Fruit fly (Drosophila melanogaster) whole organism, prepupa: ENCODE measurements around the gene por.

Source experiments
- CG11902 ChIP-seq: fragments of 200-800 bp; sonication (Bioruptor generic); optimal IDR thresholded peaks from 3 replicates; lab custom pipeline; 2016; ENCODE audit warnings: missing biosample characterization, missing genetic modification characterization
- CG15336 ChIP-seq: fragments of 200-800 bp; sonication (Bioruptor generic); IDR thresholded peaks from 2 replicates; pipeline ENCODE4 v1.3.6; 2022; ENCODE audit warnings: missing biosample characterization, missing genetic modification characterization
- CG31627 ChIP-seq: fragments of 200-800 bp; sonication (Bioruptor generic); optimal IDR thresholded peaks from 3 replicates; lab custom pipeline; 2016; ENCODE audit warnings: missing biosample characterization, missing genetic modification characterization
- CG6854 ChIP-seq: fragments of 200-800 bp; sonication (Bioruptor generic); optimal IDR thresholded peaks from 2 replicates; lab custom pipeline; 2017; ENCODE audit warnings: missing biosample characterization, mild to moderate bottlenecking, missing genetic modification characterization
- CG7368 ChIP-seq: fragments of 200-800 bp; sonication (Bioruptor generic); optimal IDR thresholded peaks from 3 replicates; lab custom pipeline; 2016; ENCODE audit warnings: missing biosample characterization, missing genetic modification characterization
- CG8632 ChIP-seq: fragments of 200-800 bp; sonication (Bioruptor generic); optimal IDR thresholded peaks from 3 replicates; lab custom pipeline; 2016; ENCODE audit warnings: missing biosample characterization, missing genetic modification characterization
- OdsH ChIP-seq: fragments of 200-800 bp; sonication (Bioruptor generic); optimal IDR thresholded peaks from 3 replicates; lab custom pipeline; 2016; ENCODE audit warnings: missing biosample characterization, missing genetic modification characterization
- cyc ChIP-seq: fragments of 200-800 bp; sonication (Bioruptor generic); optimal IDR thresholded peaks from 3 replicates; lab custom pipeline; 2016; ENCODE audit warnings: missing biosample characterization, missing genetic modification characterization
- eg ChIP-seq: fragments of 200-800 bp; sonication (Bioruptor generic); IDR thresholded peaks from 3 replicates; pipeline ENCODE4 v1.3.6; 2022; ENCODE audit warnings: missing biosample characterization, missing genetic modification characterization
- lz ChIP-seq: fragments of 200-800 bp; sonication (Bioruptor generic); optimal IDR thresholded peaks from 3 replicates; lab custom pipeline; 2016; ENCODE audit warnings: missing biosample characterization, missing genetic modification characterization

- TF ChIP-seq CG7368 (GFP tag; lab: Kevin White, UChicago), result no peak
- no peak for TF ChIP-seq cyc (GFP tag; lab: Kevin White, UChicago)
- no peak for TF ChIP-seq OdsH
- TF ChIP-seq CG15336, result no peak
- no peak for TF ChIP-seq CG8632 (GFP tag; lab: Kevin White, UChicago)
- TF ChIP-seq lz (GFP tag; lab: Kevin White, UChicago), result no peak
- TF ChIP-seq CG11902 (GFP tag; lab: Kevin White, UChicago), result no peak
- TF ChIP-seq CG31627 (GFP tag; lab: Kevin White, UChicago), result no peak
- TF ChIP-seq eg (GFP tag; lab: Robert Waterston, UW), result 0 out of 3 replicates have a peak, but pooled peaks have one; percentile 9
- no peak for TF ChIP-seq CG6854 (GFP tag; lab: Kevin White, UChicago)
These were observed 29.8 kb upstream of the por start for dm6 chrX:18409449-18409848.
